Worm (Caenorhabditis elegans): ENCODE measurements around the gene eat-6.

eat-6 gene

ce11 chrV:13130439-13130840 lies 645 bp upstream of the eat-6 start:
- no peak for TF ChIP-seq unc-62 (GFP tag; optimal IDR thresholded peaks at IDR 0.05)

- TF ChIP-seq unc-62 (GFP tag; optimal IDR thresholded peaks at IDR 0.05), result no peak
Measured at ce11 chrV:13121266-13121665, 8.5 kb downstream of the eat-6 start.

ce11 chrV:13120097-13120496 lies 9.7 kb downstream of the eat-6 start, which contains the start of gene max-1:
Gene max-1, minus strand, starts transcription at chrV:13120220.
- no peak for TF ChIP-seq unc-62 (GFP tag; optimal IDR thresholded peaks at IDR 0.05)

ce11 chrV:13116114-13116603 lies 13.6 kb downstream of the eat-6 start, which contains the start of gene acly-2:
Gene acly-2, plus strand, starts transcription at chrV:13116488.
- no peak for TF ChIP-seq unc-62 (GFP tag; optimal IDR thresholded peaks at IDR 0.05)

ce11 chrV:13114552-13115237 lies 15.1 kb downstream of the eat-6 start:
- no peak for TF ChIP-seq unc-62 (GFP tag; optimal IDR thresholded peaks at IDR 0.05)

ce11 chrV:13112937-13113497 lies 16.8 kb downstream of the eat-6 start:
- no peak for TF ChIP-seq unc-62 (GFP tag; optimal IDR thresholded peaks at IDR 0.05)

ce11 chrV:13111599-13112191 lies 18.1 kb downstream of the eat-6 start:
- TF ChIP-seq unc-62 (GFP tag; optimal IDR thresholded peaks at IDR 0.05), result no peak

ce11 chrV:13105840-13106429 lies 23.9 kb downstream of the eat-6 start:
- TF ChIP-seq unc-62 (GFP tag; optimal IDR thresholded peaks at IDR 0.05), result no peak

ce11 chrV:13095654-13096053 lies 34.1 kb downstream of the eat-6 start, which contains the start of gene C34B4.5:
Gene C34B4.5, plus strand, starts transcription at chrV:13095954.
- TF ChIP-seq unc-62 (GFP tag; optimal IDR thresholded peaks at IDR 0.05), result no peak

- TF ChIP-seq unc-62 (GFP tag; optimal IDR thresholded peaks at IDR 0.05), result no peak
Measured at ce11 chrV:13092349-13092748, 37.4 kb downstream of the eat-6 start, which contains the start of gene lurp-4. Gene lurp-4, plus strand, starts transcription at chrV:13092649.

- TF ChIP-seq unc-62 (GFP tag; optimal IDR thresholded peaks at IDR 0.05), result no peak
Measured at ce11 chrV:13090130-13090770, 39.5 kb downstream of the eat-6 start, which contains the start of gene C34B4.4. Gene C34B4.4, plus strand, starts transcription at chrV:13090405.

ce11 chrV:13088485-13088884 lies 41.3 kb downstream of the eat-6 start:
- no peak for TF ChIP-seq unc-62 (GFP tag; optimal IDR thresholded peaks at IDR 0.05)

ce11 chrV:13085917-13086552 lies 43.8 kb downstream of the eat-6 start:
- TF ChIP-seq unc-62 (GFP tag; optimal IDR thresholded peaks at IDR 0.05), result no peak

- TF ChIP-seq unc-62 (GFP tag; optimal IDR thresholded peaks at IDR 0.05), result no peak
Measured at ce11 chrV:13085227-13085640, 44.6 kb downstream of the eat-6 start.

All from whole organism, dauer.